Worm (Caenorhabditis elegans) whole organism, L1 larva: ENCODE data around the gene F23A7.4.

Experiments
- aly-2 ChIP-seq: fragments of 150-350 bp; optimal IDR thresholded peaks from 2 replicates; lab custom pipeline; 2014; ENCODE audit warnings: missing biosample characterization, missing genetic modification characterization
- ama-1 ChIP-seq: fragments of 150-350 bp; optimal IDR thresholded peaks from 2 replicates; lab custom pipeline; 2014
- ceh-82 ChIP-seq, 3 experiments: fragments of 150-350 bp in 1 of 3; sonication (generic microtip) in 2 of 3; optimal IDR thresholded peaks; 2 replicates each; lab custom pipeline; 2014 to 2017; ENCODE audit warnings: missing biosample characterization in 3 of 3, missing genetic modification characterization in 3 of 3
- ces-1 ChIP-seq: fragments of 150-350 bp; optimal IDR thresholded peaks from 2 replicates; lab custom pipeline; 2014; ENCODE audit warnings: missing biosample characterization, missing genetic modification reagents, missing genetic modification characterization
- dsc-1 ChIP-seq: sonication (generic microtip); optimal IDR thresholded peaks from 2 replicates; lab custom pipeline; 2016; ENCODE audit warnings: mild to moderate bottlenecking, missing genetic modification characterization, missing compliant biosample characterization
- fos-1 ChIP-seq: fragments of 150-350 bp; optimal IDR thresholded peaks from 2 replicates; lab custom pipeline; 2014; ENCODE audit warnings: missing biosample characterization, missing genetic modification characterization
- hlh-4 ChIP-seq: sonication (generic microtip); optimal IDR thresholded peaks from 2 replicates; lab custom pipeline; 2016; ENCODE audit warnings: mild to moderate bottlenecking, missing genetic modification characterization, missing compliant biosample characterization
- jun-1 ChIP-seq: fragments of 150-350 bp; optimal IDR thresholded peaks from 2 replicates; lab custom pipeline; 2014; ENCODE audit warnings: missing biosample characterization, missing genetic modification reagents, missing genetic modification characterization
- lin-13 ChIP-seq: fragments of 150-350 bp; optimal IDR thresholded peaks from 2 replicates; lab custom pipeline; 2014; ENCODE audit warnings: missing biosample characterization, missing genetic modification reagents, missing genetic modification characterization
- lin-15B ChIP-seq: fragments of 150-350 bp; sonication (generic microtip); optimal IDR thresholded peaks from 3 replicates; lab custom pipeline; 2014; ENCODE audit warnings: missing biosample characterization, missing genetic modification characterization
- lsy-2 ChIP-seq, 2 experiments: fragments of 150-350 bp; optimal IDR thresholded peaks; 2 replicates each; lab custom pipeline; 2014; ENCODE audit warnings: missing biosample characterization in 2 of 2, missing genetic modification characterization in 2 of 2
- pqm-1 ChIP-seq: sonication (generic microtip); optimal IDR thresholded peaks from 3 replicates; lab custom pipeline; 2017; ENCODE audit warnings: missing biosample characterization, missing genetic modification characterization
- zag-1 ChIP-seq: fragments of 150-350 bp; optimal IDR thresholded peaks from 2 replicates; lab custom pipeline; 2014; ENCODE audit warnings: missing biosample characterization, missing genetic modification characterization

- no peak for TF ChIP-seq jun-1 (tag; lab: Kevin White, UChicago)
- TF ChIP-seq fos-1 (tag; lab: Kevin White, UChicago) = no peak
- no peak for TF ChIP-seq lin-15B (tag; lab: Kevin White, UChicago)
- TF ChIP-seq lin-13 = no peak
- no peak for TF ChIP-seq hlh-4 (tag; lab: Kevin White, UChicago)
- no peak for TF ChIP-seq zag-1 (tag; lab: Kevin White, UChicago)
- no peak for TF ChIP-seq dsc-1 (tag; lab: Kevin White, UChicago)
- TF ChIP-seq aly-2 = no peak
- no peak for TF ChIP-seq ceh-82 (tag; optimal IDR thresholded peaks at IDR 0.05; lab: Kevin White, UChicago)
- no peak for TF ChIP-seq ces-1 (GFP tag; lab: Kevin White, UChicago)
- no peak for TF ChIP-seq ama-1
- TF ChIP-seq pqm-1 (tag; lab: Kevin White, UChicago) = no peak
- TF ChIP-seq lsy-2 (tag; optimal IDR thresholded peaks at IDR 0.05; lab: Kevin White, UChicago) = no peak
Measured at ce11 chrX:16166994-16167393, 45.4 kb upstream of the F23A7.4 start.
